Worm (Caenorhabditis elegans) whole organism, L4/young adult: Measurements from ENCODE around the gene C39D10.8.

Source experiments
- W03F9.2 ChIP-seq: fragments of 150-350 bp; optimal IDR thresholded peaks from 2 replicates; lab custom pipeline; 2014; ENCODE audit warnings: missing biosample characterization, missing genetic modification characterization
- dao-5 ChIP-seq: sonication (generic microtip); optimal IDR thresholded peaks from 2 replicates; lab custom pipeline; 2016; ENCODE audit warnings: missing genotype, missing genetic modification characterization, moderate library complexity, missing compliant biosample characterization
- him-1 ChIP-seq: sonication (generic microtip); optimal IDR thresholded peaks from 2 replicates; lab custom pipeline; 2016; ENCODE audit warnings: missing genotype, missing genetic modification reagents, missing genetic modification characterization, missing compliant biosample characterization

The C39D10.8 gene

DNA sequence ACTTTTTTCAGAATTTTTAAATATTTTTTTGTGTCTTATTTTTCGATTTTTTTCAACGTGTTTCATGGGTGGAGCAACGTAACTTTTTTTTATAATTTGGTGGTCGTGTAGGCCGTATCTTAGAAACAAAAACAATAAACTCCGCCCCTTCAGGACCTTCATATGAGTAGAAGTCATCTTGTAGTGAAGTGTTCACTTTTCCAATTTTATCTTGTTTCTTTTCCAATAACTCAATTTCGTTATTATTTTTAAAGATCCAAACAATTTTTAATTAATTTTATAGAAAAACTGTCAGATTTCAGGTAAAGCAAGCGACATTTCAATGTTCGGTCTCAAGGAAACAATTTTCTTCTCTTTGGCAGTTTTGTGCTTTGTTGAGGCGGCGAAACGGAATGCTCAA is 8.2 kb upstream of the C39D10.8 start, which contains the start of gene C39D10.2:
Gene C39D10.2 (plus strand): TSS at position 301 of the 400 bp plus-strand sequence.
- TF ChIP-seq W03F9.2 (tag; lab: Kevin White, UChicago) = no peak
- no peak for TF ChIP-seq him-1 (tag; lab: Kevin White, UChicago)
- no peak for TF ChIP-seq dao-5 (tag; lab: Kevin White, UChicago)

DNA sequence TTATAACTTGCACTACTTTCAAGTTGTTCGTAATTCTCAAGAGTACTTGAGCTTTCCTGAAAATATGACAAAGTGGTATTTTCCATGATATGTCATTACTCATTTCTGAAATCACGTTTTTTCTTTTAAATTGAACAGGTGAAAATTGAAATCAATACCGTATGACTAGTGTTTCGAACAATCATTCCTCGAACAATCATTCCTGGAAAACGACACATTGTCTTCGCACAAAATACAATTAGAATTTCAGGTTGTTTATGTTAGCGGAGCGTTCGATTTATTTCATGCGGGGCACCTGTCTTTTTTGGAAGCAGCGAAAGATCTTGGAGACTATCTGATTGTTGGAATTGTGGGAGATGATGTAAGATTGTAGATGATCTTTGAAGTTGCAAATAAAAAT is 5.5 kb upstream of the C39D10.8 start:
- TF ChIP-seq W03F9.2 (tag; lab: Kevin White, UChicago) (no peak), him-1 (tag; lab: Kevin White, UChicago) (no peak), dao-5 (tag; lab: Kevin White, UChicago) (no peak)

DNA sequence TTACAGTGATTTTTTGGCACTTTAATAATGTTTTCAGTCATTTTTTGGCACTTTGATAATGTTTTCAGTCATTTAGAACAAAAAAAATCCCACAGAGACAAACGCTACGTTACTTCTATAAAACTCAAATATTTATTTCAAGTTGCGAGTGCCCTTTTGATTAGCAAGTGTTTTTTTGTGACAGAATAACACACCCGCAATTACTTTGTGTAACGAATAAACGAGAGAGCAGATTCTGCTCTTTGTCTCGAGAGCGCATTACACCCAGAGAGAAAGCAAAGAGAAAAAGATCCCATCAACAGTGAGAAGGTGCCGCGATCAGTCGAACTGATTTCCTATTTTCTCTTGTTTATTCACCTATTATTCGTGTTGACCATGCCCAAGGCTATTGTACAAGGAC is 3.2 kb upstream of the C39D10.8 start, which contains the start of gene pcyt-2.2:
Gene pcyt-2.2 (plus strand): TSS at position 301 of the 400 bp plus-strand sequence.
- TF ChIP-seq dao-5 (tag; lab: Kevin White, UChicago) (no peak), him-1 (tag; lab: Kevin White, UChicago) (no peak), W03F9.2 (tag; lab: Kevin White, UChicago) (no peak)

DNA sequence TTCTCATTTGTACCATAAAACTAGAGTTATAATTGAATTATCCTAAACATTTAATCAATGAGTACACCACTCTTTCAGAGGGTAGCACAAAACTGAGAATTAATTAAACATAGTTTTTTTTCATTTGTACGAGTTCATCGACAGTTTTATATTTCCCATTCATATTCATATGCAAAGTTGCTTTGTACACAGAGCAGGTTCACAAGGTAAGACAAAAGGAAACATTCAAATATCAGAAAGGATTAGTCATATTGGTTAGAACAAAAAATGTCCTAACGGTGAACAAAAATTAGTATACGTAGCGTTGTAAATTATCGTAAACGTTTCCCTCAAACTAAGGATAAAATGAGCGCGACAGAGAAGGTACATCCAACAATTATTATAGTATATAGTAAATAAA is 559 bp upstream of the C39D10.8 start:
- TF ChIP-seq him-1 (tag; lab: Kevin White, UChicago) (no peak), W03F9.2 (tag; lab: Kevin White, UChicago) (no peak), dao-5 (tag; lab: Kevin White, UChicago) (no peak)

DNA sequence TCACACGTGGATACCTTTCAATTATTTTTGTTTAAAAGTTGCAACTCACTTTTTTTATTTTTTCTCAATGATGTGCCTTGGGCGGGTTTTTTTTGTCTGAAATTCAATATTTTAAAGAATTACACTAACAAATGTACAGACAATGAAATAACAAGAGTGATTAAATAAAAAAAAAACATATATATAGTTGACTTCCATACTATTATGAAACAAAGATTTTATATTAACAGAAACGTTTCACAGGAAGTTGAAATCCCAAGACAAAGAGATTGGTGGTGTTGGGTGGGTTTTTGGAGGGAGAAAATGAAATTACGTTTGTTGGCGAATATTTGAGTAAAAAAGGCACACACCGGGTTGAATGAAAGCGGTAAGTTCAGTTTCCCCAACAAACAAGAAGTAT is 4.9 kb downstream of the C39D10.8 start, which contains the start of gene cca-1:
Gene cca-1 (minus strand): TSS at position 101 of the 400 bp plus-strand sequence.
- TF ChIP-seq dao-5 (tag; lab: Kevin White, UChicago) (no peak), him-1 (tag; lab: Kevin White, UChicago) (no peak), W03F9.2 (tag; lab: Kevin White, UChicago) (no peak)

DNA sequence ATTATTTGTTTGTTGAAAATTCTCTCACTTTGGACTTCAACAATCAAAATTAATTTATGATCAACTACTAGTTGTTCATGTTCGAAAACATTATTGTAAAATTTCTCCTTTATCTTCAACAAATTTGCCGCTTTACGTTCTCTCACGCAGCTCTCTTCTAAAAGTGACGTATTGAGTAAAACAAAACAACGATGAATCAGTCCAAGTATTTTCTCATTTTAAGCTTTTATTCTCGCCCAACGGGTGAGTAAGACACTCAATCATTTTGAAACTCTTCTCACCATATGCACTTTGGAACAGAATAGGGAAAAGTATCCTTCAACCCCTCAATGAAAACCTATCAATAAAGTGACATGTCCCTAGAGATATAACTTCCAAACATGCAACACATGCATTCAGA is 7.4 kb downstream of the C39D10.8 start:
- no peak for TF ChIP-seq dao-5 (tag; lab: Kevin White, UChicago)
- TF ChIP-seq W03F9.2 (tag; lab: Kevin White, UChicago) = no peak
- no peak for TF ChIP-seq him-1 (tag; lab: Kevin White, UChicago)

- TF ChIP-seq W03F9.2 (tag; lab: Kevin White, UChicago) = no peak
- TF ChIP-seq him-1 (tag; lab: Kevin White, UChicago) = no peak
- TF ChIP-seq dao-5 (tag; lab: Kevin White, UChicago) = no peak
Observed at ce11 chrX:7867307-7867706, 13.4 kb downstream of the C39D10.8 start.

ce11 chrX:7866493-7866892 is 14.3 kb downstream of the C39D10.8 start:
- TF ChIP-seq dao-5 (tag; lab: Kevin White, UChicago) (no peak), W03F9.2 (tag; lab: Kevin White, UChicago) (no peak)

- TF ChIP-seq him-1 (tag; lab: Kevin White, UChicago) = no peak
- no peak for TF ChIP-seq W03F9.2 (tag; lab: Kevin White, UChicago)
- TF ChIP-seq dao-5 (tag; lab: Kevin White, UChicago) = no peak
Observed at ce11 chrX:7847413-7847812, 33.3 kb downstream of the C39D10.8 start, which contains the start of gene C54D2.6. Gene C54D2.6, minus strand, starts transcription at chrX:7847513.

DNA sequence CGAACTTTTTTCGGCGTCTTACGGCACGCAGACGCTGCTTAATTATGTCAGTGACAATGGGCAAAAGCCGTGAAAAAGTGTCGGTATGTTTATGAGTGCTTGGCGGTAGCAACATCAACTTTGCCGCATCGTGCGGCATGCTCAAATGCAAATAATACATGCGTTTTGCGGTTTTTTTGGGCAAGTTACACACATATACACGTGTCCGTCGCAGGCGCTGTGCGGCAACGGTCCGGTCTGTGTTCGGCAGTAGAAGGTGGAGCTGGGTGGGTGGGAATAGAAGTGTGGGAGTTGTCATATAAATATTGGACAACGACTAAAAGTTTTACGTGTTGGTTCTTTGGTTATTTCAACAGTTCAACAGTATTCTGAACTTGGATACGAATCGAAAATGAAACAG is 38.5 kb downstream of the C39D10.8 start, which contains the start of gene idpp-11:
Gene idpp-11 (plus strand): TSS at position 301 of the 400 bp plus-strand sequence.
- no peak for TF ChIP-seq dao-5 (tag; lab: Kevin White, UChicago)
- no peak for TF ChIP-seq W03F9.2 (tag; lab: Kevin White, UChicago)
- no peak for TF ChIP-seq him-1 (tag; lab: Kevin White, UChicago)

ce11 chrX:7839989-7840388 is 40.8 kb downstream of the C39D10.8 start:
- TF ChIP-seq W03F9.2 (tag; lab: Kevin White, UChicago) (no peak), him-1 (tag; lab: Kevin White, UChicago) (no peak), dao-5 (tag; lab: Kevin White, UChicago) (no peak)

DNA sequence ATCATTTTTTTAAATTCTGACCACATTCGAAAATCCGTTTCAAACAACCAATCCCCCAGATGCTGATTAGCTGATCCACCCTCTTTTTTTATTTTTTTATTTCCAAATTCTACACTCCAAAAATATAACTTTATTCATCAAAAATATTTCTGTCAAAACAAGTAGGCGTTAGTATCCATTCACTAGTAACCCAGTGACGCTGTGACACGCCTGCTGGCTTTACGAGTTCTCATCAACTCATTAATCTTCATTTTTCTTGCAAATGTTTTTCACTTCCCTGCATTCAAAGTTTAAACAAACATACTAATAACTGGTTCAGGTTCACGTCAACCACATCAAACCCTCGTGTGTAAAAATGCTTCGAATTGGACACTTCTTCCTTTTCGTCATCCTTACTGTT is 42.2 kb downstream of the C39D10.8 start, which contains the start of gene nlp-101:
Gene nlp-101 (plus strand): TSS at position 301 of the 400 bp plus-strand sequence.
- TF ChIP-seq him-1 (tag; lab: Kevin White, UChicago) (no peak), W03F9.2 (tag; lab: Kevin White, UChicago) (no peak), dao-5 (tag; lab: Kevin White, UChicago) (no peak)

- TF ChIP-seq him-1 (tag; lab: Kevin White, UChicago) = no peak
- TF ChIP-seq W03F9.2 (tag; lab: Kevin White, UChicago) = no peak
- no peak for TF ChIP-seq dao-5 (tag; lab: Kevin White, UChicago)
Observed at ce11 chrX:7834117-7834516, 46.6 kb downstream of the C39D10.8 start, which contains the start of gene sul-3. Gene sul-3, minus strand, starts transcription at chrX:7834217.
